Worm (Caenorhabditis elegans) whole organism, L4/young adult: ENCODE results near the gene C27A7.6.

Experiments used
- W03F9.2 ChIP-seq: fragments of 150-350 bp; optimal IDR thresholded peaks from 2 replicates; lab custom pipeline; 2014; ENCODE audit warnings: missing biosample characterization, missing genetic modification characterization
- dao-5 ChIP-seq: sonication (generic microtip); optimal IDR thresholded peaks from 2 replicates; lab custom pipeline; 2016; ENCODE audit warnings: missing genotype, missing genetic modification characterization, moderate library complexity, missing compliant biosample characterization

ce11 chrV:12161157-12161556, 30.6 kb upstream of the C27A7.6 start:
- TF ChIP-seq W03F9.2 (no peak), dao-5 (no peak)
